Fruit fly (Drosophila melanogaster) whole organism, embryonic: ENCODE results near the gene CG6951.
A peak's percentile ranks its signal among the peaks of the same experiment; 100 is the strongest.

Experiments used
- BEAF-32 ChIP-seq: fragments of 200-800 bp; sonication (Bioruptor generic); optimal IDR thresholded peaks from 3 replicates; lab custom pipeline; 2017; ENCODE audit warnings: missing biosample characterization, missing genetic modification characterization, mild to moderate bottlenecking, moderate library complexity, missing genetic modification reagents
- Blimp-1 ChIP-seq: fragments of 200-800 bp; sonication (Bioruptor generic); optimal IDR thresholded peaks from 3 replicates; lab custom pipeline; 2018; ENCODE audit warnings: missing biosample characterization, missing genetic modification characterization, mild to moderate bottlenecking, moderate library complexity, missing genetic modification reagents
- CG1024 ChIP-seq: fragments of 200-800 bp; sonication (Bioruptor generic); IDR thresholded peaks from 2 replicates; pipeline ENCODE4 v1.3.6; 2022; ENCODE audit warnings: missing biosample characterization, missing genetic modification characterization
- CG11560 ChIP-seq: fragments of 200-800 bp; sonication (Bioruptor generic); IDR thresholded peaks from 3 replicates; pipeline ENCODE4 v1.3.6; 2022; ENCODE audit warnings: missing biosample characterization, missing genetic modification characterization
- CG13287 ChIP-seq: fragments of 200-800 bp; sonication (Bioruptor generic); IDR thresholded peaks from 2 replicates; pipeline ENCODE4 v1.3.6; 2022; ENCODE audit warnings: missing biosample characterization, missing genetic modification characterization; ENCODE audit not compliant: partially characterized antibody
- CG14441 ChIP-seq: fragments of 200-800 bp; sonication (Bioruptor generic); IDR thresholded peaks from 2 replicates; pipeline ENCODE4 v1.3.6; 2022; ENCODE audit warnings: missing biosample characterization, missing genetic modification characterization
- CG16813 ChIP-seq: fragments of 200-800 bp; sonication (Bioruptor generic); IDR thresholded peaks from 3 replicates; pipeline ENCODE4 v1.3.6; 2022; ENCODE audit warnings: missing biosample characterization, missing genetic modification characterization; ENCODE audit not compliant: partially characterized antibody
- CG17328 ChIP-seq: fragments of 200-800 bp; sonication (Bioruptor generic); IDR thresholded peaks from 2 replicates; pipeline ENCODE4 v1.3.6; 2022; ENCODE audit warnings: missing biosample characterization, missing genetic modification characterization
- CG17568 ChIP-seq: fragments of 200-800 bp; sonication (Bioruptor generic); optimal IDR thresholded peaks from 2 replicates; lab custom pipeline; 2018; ENCODE audit warnings: missing biosample characterization, mild to moderate bottlenecking, missing genetic modification characterization, moderate library complexity
- CG18619 ChIP-seq: fragments of 200-800 bp; sonication (Bioruptor generic); optimal IDR thresholded peaks from 3 replicates; lab custom pipeline; 2017; ENCODE audit warnings: missing biosample characterization, mild to moderate bottlenecking, missing genetic modification characterization
- CG30403 ChIP-seq: fragments of 200-800 bp; sonication (Bioruptor generic); optimal IDR thresholded peaks from 3 replicates; lab custom pipeline; 2016; ENCODE audit warnings: missing biosample characterization, missing genetic modification characterization
- CG3065 ChIP-seq: fragments of 200-800 bp; sonication (Bioruptor generic); optimal IDR thresholded peaks from 2 replicates; lab custom pipeline; 2016; ENCODE audit warnings: missing biosample characterization, missing genetic modification characterization
- CG34224 ChIP-seq: fragments of 200-800 bp; sonication (Bioruptor generic); IDR thresholded peaks from 3 replicates; pipeline ENCODE4 v1.3.6; 2022; ENCODE audit warnings: missing biosample characterization, missing genetic modification characterization; ENCODE audit not compliant: partially characterized antibody
- CG4328 ChIP-seq: fragments of 200-800 bp; sonication (Bioruptor generic); optimal IDR thresholded peaks from 3 replicates; lab custom pipeline; 2017; ENCODE audit warnings: missing biosample characterization, missing genetic modification reagents, missing genetic modification characterization
- CG4617 ChIP-seq: fragments of 200-800 bp; sonication (Bioruptor generic); optimal IDR thresholded peaks from 3 replicates; lab custom pipeline; 2016; ENCODE audit warnings: missing biosample characterization, missing genetic modification characterization, borderline replicate concordance
- CG5180 ChIP-seq: fragments of 200-800 bp; sonication (Bioruptor generic); optimal IDR thresholded peaks from 3 replicates; lab custom pipeline; 2017; ENCODE audit warnings: missing biosample characterization, missing genetic modification characterization, mild to moderate bottlenecking, moderate library complexity, missing genetic modification reagents
- CG5953 ChIP-seq: fragments of 200-800 bp; sonication (Bioruptor generic); IDR thresholded peaks from 2 replicates; pipeline ENCODE4 v1.3.6; 2022; ENCODE audit warnings: missing biosample characterization, missing genetic modification characterization
- CG7987 ChIP-seq: fragments of 200-800 bp; sonication (Bioruptor generic); optimal IDR thresholded peaks from 2 replicates; lab custom pipeline; 2018; ENCODE audit warnings: missing biosample characterization, mild to moderate bottlenecking, missing genetic modification characterization, moderate library complexity
- Camta ChIP-seq: fragments of 200-800 bp; sonication (Bioruptor generic); optimal IDR thresholded peaks from 2 replicates; lab custom pipeline; 2016; ENCODE audit warnings: missing biosample characterization, missing genetic modification characterization
- Deaf1 ChIP-seq: fragments of 200-800 bp; optimal IDR thresholded peaks from 3 replicates; lab custom pipeline; 2019; ENCODE audit warnings: missing biosample characterization, mild to moderate bottlenecking, missing genetic modification characterization, moderate library complexity
- Gsc ChIP-seq: fragments of 200-800 bp; sonication (Bioruptor generic); IDR thresholded peaks from 2 replicates; pipeline ENCODE4 v1.3.6; 2022; ENCODE audit warnings: missing biosample characterization, missing genetic modification characterization
- MBD-R2 ChIP-seq: fragments of 200-800 bp; sonication (Bioruptor generic); IDR thresholded peaks from 2 replicates; pipeline ENCODE4 v1.3.6; 2022; ENCODE audit warnings: missing biosample characterization, missing genetic modification characterization
- Med ChIP-seq: fragments of 200-800 bp; sonication (Bioruptor generic); peaks from one replicate; lab custom pipeline; 2016; ENCODE audit warnings: missing biosample characterization, missing genetic modification characterization, mild to moderate bottlenecking, inconsistent platforms, moderate library complexity
- Myb ChIP-seq: fragments of 200-800 bp; sonication (Bioruptor generic); optimal IDR thresholded peaks from 2 replicates; lab custom pipeline; 2016; ENCODE audit warnings: missing biosample characterization, missing genetic modification characterization
- Scr ChIP-seq: fragments of 200-800 bp; sonication (Bioruptor generic); IDR thresholded peaks from 2 replicates; pipeline ENCODE4 v1.3.6; 2022; ENCODE audit warnings: missing biosample characterization, missing genetic modification characterization; ENCODE audit not compliant: partially characterized antibody
- abd-A ChIP-seq: fragments of 200-800 bp; sonication (Bioruptor generic); optimal IDR thresholded peaks from 3 replicates; lab custom pipeline; 2019; ENCODE audit warnings: missing biosample characterization, mild to moderate bottlenecking, missing genetic modification characterization, moderate library complexity
- amos ChIP-seq: fragments of 200-800 bp; sonication (Bioruptor generic); IDR thresholded peaks from 2 replicates; pipeline ENCODE4 v1.3.6; 2022; ENCODE audit warnings: missing biosample characterization, missing genetic modification characterization; ENCODE audit not compliant: partially characterized antibody
- bigmax ChIP-seq: fragments of 200-800 bp; sonication (Bioruptor generic); optimal IDR thresholded peaks from 2 replicates; lab custom pipeline; 2018; ENCODE audit warnings: missing biosample characterization, mild to moderate bottlenecking, missing genetic modification characterization
- bsh ChIP-seq, 2 experiments: fragments of 200-800 bp; sonication (Bioruptor generic); optimal IDR thresholded peaks; 2 replicates each; lab custom pipeline; 2017 to 2018; ENCODE audit warnings: mild to moderate bottlenecking in 2 of 2, missing biosample characterization in 2 of 2, missing genetic modification characterization in 2 of 2, moderate library complexity in 1 of 2
- cg ChIP-seq: fragments of 200-800 bp; sonication (Bioruptor generic); optimal IDR thresholded peaks from 3 replicates; lab custom pipeline; 2019; ENCODE audit warnings: missing biosample characterization, mild to moderate bottlenecking, missing genetic modification characterization, moderate library complexity
- chinmo ChIP-seq: fragments of 200-800 bp; sonication (Bioruptor generic); IDR thresholded peaks from 4 replicates; pipeline ENCODE4 v1.3.6; 2022; ENCODE audit warnings: missing biosample characterization, missing genetic modification characterization; ENCODE audit not compliant: partially characterized antibody
- cwo ChIP-seq: fragments of 200-800 bp; sonication (Bioruptor generic); optimal IDR thresholded peaks from 3 replicates; lab custom pipeline; 2017; ENCODE audit warnings: missing biosample characterization, missing genetic modification characterization, mild to moderate bottlenecking, moderate library complexity, missing genetic modification reagents
- dpn ChIP-seq, 2 experiments: fragments of 200-800 bp; sonication (Bioruptor generic); optimal IDR thresholded peaks; 3 replicates each; lab custom pipeline; 2016; ENCODE audit warnings: missing biosample characterization in 2 of 2, missing genetic modification characterization in 2 of 2
- ftz-f1 ChIP-seq: fragments of 200-800 bp; sonication (Bioruptor generic); optimal IDR thresholded peaks from 2 replicates; lab custom pipeline; 2016; ENCODE audit warnings: missing biosample characterization, missing genetic modification characterization
- gem ChIP-seq: fragments of 200-800 bp; sonication (Bioruptor generic); optimal IDR thresholded peaks from 2 replicates; lab custom pipeline; 2019; ENCODE audit warnings: missing biosample characterization, mild to moderate bottlenecking, missing genetic modification characterization, moderate library complexity
- hbn ChIP-seq: fragments of 200-800 bp; sonication (Bioruptor generic); IDR thresholded peaks from 2 replicates; pipeline ENCODE4 v1.3.6; 2022; ENCODE audit warnings: missing biosample characterization, missing genetic modification characterization; ENCODE audit not compliant: partially characterized antibody
- inv ChIP-seq: fragments of 200-800 bp; sonication (Bioruptor generic); IDR thresholded peaks from 2 replicates; pipeline ENCODE4 v1.3.6; 2022; ENCODE audit warnings: missing biosample characterization, missing genetic modification characterization; ENCODE audit not compliant: partially characterized antibody
- mld ChIP-seq: fragments of 200-800 bp; sonication (Bioruptor generic); IDR thresholded peaks from 3 replicates; pipeline ENCODE4 v1.3.6; 2022; ENCODE audit warnings: missing biosample characterization, missing genetic modification characterization; ENCODE audit not compliant: partially characterized antibody
- pzg ChIP-seq: fragments of 200-800 bp; sonication (Bioruptor generic); optimal IDR thresholded peaks from 3 replicates; lab custom pipeline; 2018; ENCODE audit warnings: missing biosample characterization, mild to moderate bottlenecking, missing genetic modification characterization, moderate library complexity
- rib ChIP-seq: fragments of 200-800 bp; sonication (Bioruptor generic); IDR thresholded peaks from 2 replicates; pipeline ENCODE4 v1.3.6; 2022; ENCODE audit warnings: missing biosample characterization, missing genetic modification characterization
- sens ChIP-seq: fragments of 200-800 bp; sonication (Bioruptor generic); peaks from one replicate; lab custom pipeline; 2016; ENCODE audit warnings: missing biosample characterization, missing genetic modification characterization
- sob ChIP-seq: fragments of 200-800 bp; sonication (Bioruptor generic); IDR thresholded peaks from 2 replicates; pipeline ENCODE4 v1.3.6; 2022; ENCODE audit warnings: missing biosample characterization, missing genetic modification characterization
- trem ChIP-seq: fragments of 200-800 bp; optimal IDR thresholded peaks from 3 replicates; lab custom pipeline; 2019; ENCODE audit warnings: missing biosample characterization, mild to moderate bottlenecking, missing genetic modification characterization, moderate library complexity
- ttk ChIP-seq: fragments of 200-800 bp; sonication (Bioruptor generic); IDR thresholded peaks from 2 replicates; pipeline ENCODE4 v2.1.2; 2022; ENCODE audit warnings: missing biosample characterization, missing genetic modification characterization
- vvl ChIP-seq: fragments of 200-800 bp; sonication (Bioruptor generic); IDR thresholded peaks from 2 replicates; pipeline ENCODE4 v1.3.6; 2022; ENCODE audit warnings: missing biosample characterization, missing genetic modification characterization

CG6951 gene

dm6 chr3L:20226153-20226552 lies 14.9 kb upstream of the CG6951 start (continued):
- no peak for TF ChIP-seq CG11560
- TF ChIP-seq CG3065: no peak
- no peak for TF ChIP-seq hbn
- TF ChIP-seq dpn (GFP tag; optimal IDR thresholded peaks at IDR 0.05; lab: Kevin White, UChicago): no peak
- TF ChIP-seq abd-A (tag; lab: Kevin White, UChicago): no peak
- TF ChIP-seq CG4617 (GFP tag; lab: Kevin White, UChicago): peak; percentile 88
- TF ChIP-seq CG17328 (GFP tag; lab: Robert Waterston, UW): no peak
- TF ChIP-seq trem (tag; lab: Kevin White, UChicago): peak; percentile 69
- no peak for TF ChIP-seq Camta (GFP tag; lab: Kevin White, UChicago)
- TF ChIP-seq ftz-f1 (GFP tag; lab: Kevin White, UChicago): no peak
- TF ChIP-seq Myb (GFP tag; lab: Kevin White, UChicago): peak; percentile 94

- peak; percentile 47 for TF ChIP-seq Myb (GFP tag; lab: Kevin White, UChicago)
- peak; percentile 45; the same call in 1 of the 3 replicates for TF ChIP-seq mld (GFP tag; lab: Robert Waterston, UW)
- peak; percentile 31; the same call in 1 of the 2 replicates for TF ChIP-seq CG13287 (GFP tag; lab: Robert Waterston, UW)
- TF ChIP-seq cg (GFP tag; lab: Kevin White, UChicago): peak; percentile 45
- TF ChIP-seq BEAF-32 (GFP tag; lab: Kevin White, UChicago): peak; percentile 26
- TF ChIP-seq Gsc (GFP tag; lab: Robert Waterston, UW): no peak
- peak; percentile 4 for TF ChIP-seq pzg (GFP tag; lab: Kevin White, UChicago)
- no peak for TF ChIP-seq CG4617 (GFP tag; lab: Kevin White, UChicago)
- TF ChIP-seq Deaf1: peak; percentile 83
- TF ChIP-seq ftz-f1 (GFP tag; lab: Kevin White, UChicago): peak; percentile 91
- TF ChIP-seq MBD-R2: peak; percentile 19; the same call in 1 of the 2 replicates
- TF ChIP-seq sob (GFP tag; lab: Robert Waterston, UW): peak; percentile 39; the same call in 1 of the 2 replicates
- no peak for TF ChIP-seq CG7987
- 0 out of 2 replicates have a peak, but pooled peaks have one; percentile 10 for TF ChIP-seq CG5953 (GFP tag; lab: Robert Waterston, UW)
- no peak for TF ChIP-seq CG17568 (GFP tag; lab: Kevin White, UChicago)
- TF ChIP-seq chinmo (GFP tag; lab: Robert Waterston, UW): peak; percentile 86; the same call in 3 of the 4 replicates
- TF ChIP-seq bsh (GFP tag; optimal IDR thresholded peaks at IDR 0.05; lab: Kevin White, UChicago): peak in 1 of 2 experiments; percentile 23
- 0 out of 2 replicates have a peak, but pooled peaks have one; percentile 25 for TF ChIP-seq CG14441 (GFP tag; lab: Robert Waterston, UW)
- no peak for TF ChIP-seq CG4328 (GFP tag; lab: Kevin White, UChicago)
- TF ChIP-seq amos: peak; percentile 55; the same call in 1 of the 2 replicates
- TF ChIP-seq CG30403: peak; percentile 17
- peak; percentile 32; the same call in 1 of the 2 replicates for TF ChIP-seq ttk (GFP tag; lab: Robert Waterston, UW)
- peak; percentile 43 for TF ChIP-seq bigmax
- 0 out of 2 replicates have a peak, but pooled peaks have one; percentile 21 for TF ChIP-seq vvl (GFP tag; lab: Robert Waterston, UW)
- TF ChIP-seq CG18619 (GFP tag; lab: Kevin White, UChicago): no peak
- TF ChIP-seq CG16813: 0 out of 3 replicates have a peak, but pooled peaks have one; percentile 43
- TF ChIP-seq CG1024: no peak
- peak; percentile 99 for TF ChIP-seq Blimp-1 (GFP tag; lab: Kevin White, UChicago)
- peak; percentile 62 for TF ChIP-seq CG34224 (GFP tag; lab: Robert Waterston, UW)
- TF ChIP-seq gem: no peak
- peak; percentile 52 for TF ChIP-seq Med (GFP tag; lab: Kevin White, UChicago)
- TF ChIP-seq Scr: peak; percentile 48; the same call in 1 of the 2 replicates
- TF ChIP-seq sens (GFP tag; lab: Kevin White, UChicago): peak; percentile 46
- peak; percentile 43 for TF ChIP-seq cwo (GFP tag; lab: Kevin White, UChicago)
- TF ChIP-seq rib (GFP tag; lab: Robert Waterston, UW): peak; percentile 33; the same call in 1 of the 2 replicates
- peak; percentile 41; the same call in 1 of the 2 replicates for TF ChIP-seq inv
- TF ChIP-seq CG5180 (GFP tag; lab: Kevin White, UChicago): peak; percentile 69
Observed at dm6 chr3L:20230178-20230775, 10.8 kb upstream of the CG6951 start.
